Fruit fly (Drosophila melanogaster): Measurements from ENCODE around the gene acs.

acs gene

DNA sequence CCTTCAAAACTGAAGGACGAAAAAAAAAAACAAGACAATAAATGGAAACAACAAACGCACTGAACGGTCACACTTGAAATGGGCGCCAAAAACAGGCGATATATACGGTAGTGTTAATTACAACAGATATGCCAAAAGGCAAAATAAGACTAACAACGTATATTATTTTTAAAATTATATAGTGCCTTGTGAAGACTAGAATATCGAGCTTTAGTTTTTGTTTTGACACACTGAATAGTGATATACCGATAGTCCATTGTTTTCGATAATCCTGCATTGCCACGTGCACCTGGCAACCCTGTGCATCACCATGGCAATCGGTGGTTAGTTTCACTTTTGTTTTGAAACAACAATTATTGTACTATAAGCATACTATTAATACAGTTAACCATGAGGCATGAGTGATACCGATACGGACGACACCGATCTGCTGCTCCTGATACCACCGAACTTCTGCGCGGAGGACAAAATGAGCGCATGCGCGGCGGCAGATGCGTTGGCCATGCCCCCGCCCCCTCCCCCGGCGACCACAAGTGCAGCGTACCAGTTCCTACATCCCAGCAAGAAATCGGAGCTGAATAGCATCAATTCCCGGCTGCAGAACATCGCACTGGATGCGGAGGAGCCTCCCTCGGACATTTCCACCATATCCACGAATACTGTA lies 23.8 kb upstream of the acs start, which contains the start of the genes mu2 and Cnb (continued):
- TF ChIP-seq maf-S (GFP tag; optimal IDR thresholded peaks at IDR 0.05) (no peak), jumu (GFP tag; optimal IDR thresholded peaks at IDR 0.05) (peak; percentile 20), CG11093 (GFP tag; IDR thresholded peaks at IDR 0.05) (no peak), sens (GFP tag) (no peak), CG7928 (GFP tag; optimal IDR thresholded peaks at IDR 0.05) (no peak), Dll (GFP tag; IDR thresholded peaks at IDR 0.05; ENCODE audit: partially characterized antibody) (peak; percentile 86), HmgD (GFP tag; optimal IDR thresholded peaks at IDR 0.05) (no peak), Hr3 (GFP tag; optimal IDR thresholded peaks at IDR 0.05) (no peak), insv (GFP tag; optimal IDR thresholded peaks at IDR 0.05) (no peak), CG6854 (GFP tag; optimal IDR thresholded peaks at IDR 0.05) (no peak), CG33557 (GFP tag; optimal IDR thresholded peaks at IDR 0.05) (no peak), cato (GFP tag; optimal IDR thresholded peaks at IDR 0.05; ENCODE audit: borderline replicate concordance) (no peak), Dp (GFP tag; optimal IDR thresholded peaks at IDR 0.05) (peak; percentile 73), HHEX (GFP tag; optimal IDR thresholded peaks at IDR 0.05) (no peak), mirr (GFP tag; optimal IDR thresholded peaks at IDR 0.05) (no peak), CG14014 (GFP tag; IDR thresholded peaks at IDR 0.05) (no peak), hbn (GFP tag; IDR thresholded peaks at IDR 0.05; ENCODE audit: partially characterized antibody) (peak; percentile 82), nmo (GFP tag; optimal IDR thresholded peaks at IDR 0.05) (peak; percentile 63), kay (GFP tag; optimal IDR thresholded peaks at IDR 0.05) (no peak), CG4730 (GFP tag; IDR thresholded peaks at IDR 0.05) (no peak), CG3838 (GFP tag; optimal IDR thresholded peaks at IDR 0.05) (no peak), Max (GFP tag; optimal IDR thresholded peaks at IDR 0.05) (peak; percentile 10), dysf (GFP tag; IDR thresholded peaks at IDR 0.05) (no peak), scrt (GFP tag; optimal IDR thresholded peaks at IDR 0.05) (no peak), CG31388 (GFP tag; optimal IDR thresholded peaks at IDR 0.05) (no peak), az2 (GFP tag; optimal IDR thresholded peaks at IDR 0.05) (no peak), HLHmδ (GFP tag; optimal IDR thresholded peaks at IDR 0.05) (no peak), Rfx (GFP tag; IDR thresholded peaks at IDR 0.05) (peak; percentile 86), tgo (GFP tag; IDR thresholded peaks at IDR 0.05) (no peak), ftz-f1 (GFP tag; optimal IDR thresholded peaks at IDR 0.05) (no peak), CG34224 (GFP tag; IDR thresholded peaks at IDR 0.05; ENCODE audit: partially characterized antibody) (peak; percentile 89), chif (GFP tag; optimal IDR thresholded peaks at IDR 0.05) (no peak), CG2199 (GFP tag; IDR thresholded peaks at IDR 0.05) (no peak), CG42726 (GFP tag; IDR thresholded peaks at IDR 0.05; ENCODE audit: partially characterized antibody) (no peak), mld (GFP tag; IDR thresholded peaks at IDR 0.05; ENCODE audit: partially characterized antibody) (no peak), CG8765 (GFP tag; IDR thresholded peaks at IDR 0.05) (no peak), Atf6 (GFP tag; IDR thresholded peaks at IDR 0.05) (no peak), E2f1 (GFP tag; IDR thresholded peaks at IDR 0.05) (peak; percentile 27; the same call in 1 of the 2 replicates), tll (GFP tag; optimal IDR thresholded peaks at IDR 0.05) (no peak), CG10979 (tag; optimal IDR thresholded peaks at IDR 0.05) (no peak), gce (GFP tag; IDR thresholded peaks at IDR 0.05) (no peak), Dbx (GFP tag; IDR thresholded peaks at IDR 0.05) (peak; percentile 26; the same call in 1 of the 3 replicates), ewg (GFP tag; optimal IDR thresholded peaks at IDR 0.05) (peak; percentile 86), aop (GFP tag; IDR thresholded peaks at IDR 0.05) (no peak), unc-4 (GFP tag; IDR thresholded peaks at IDR 0.05; ENCODE audit: partially characterized antibody) (peak; percentile 79), sr (GFP tag; IDR thresholded peaks at IDR 0.05) (no peak), CG5953 (GFP tag; IDR thresholded peaks at IDR 0.05) (no peak), CG32532 (GFP tag; IDR thresholded peaks at IDR 0.05) (peak; percentile 29; the same call in 1 of the 2 replicates), CG14710 (tag; optimal IDR thresholded peaks at IDR 0.05) (peak; percentile 79), CG6175 (GFP tag; IDR thresholded peaks at IDR 0.05) (no peak)

Measured in whole organism, embryonic.